Fruit fly (Drosophila melanogaster) whole organism, embryonic: ENCODE results near the gene KdelR.
A peak's percentile ranks its signal among the peaks of the same experiment; 100 is the strongest.

Experiments used
- B-H1 ChIP-seq: fragments of 200-800 bp; sonication (Bioruptor generic); IDR thresholded peaks from 3 replicates; pipeline ENCODE4 v1.3.6; 2022; ENCODE audit warnings: missing biosample characterization, missing genetic modification characterization
- B-H2 ChIP-seq: fragments of 200-800 bp; sonication (Bioruptor generic); optimal IDR thresholded peaks from 2 replicates; lab custom pipeline; 2018; ENCODE audit warnings: missing biosample characterization, mild to moderate bottlenecking, missing genetic modification characterization
- Blimp-1 ChIP-seq: fragments of 200-800 bp; sonication (Bioruptor generic); optimal IDR thresholded peaks from 3 replicates; lab custom pipeline; 2018; ENCODE audit warnings: missing biosample characterization, missing genetic modification characterization, mild to moderate bottlenecking, moderate library complexity, missing genetic modification reagents
- CG12236 ChIP-seq: fragments of 200-800 bp; sonication (Bioruptor generic); optimal IDR thresholded peaks from 2 replicates; lab custom pipeline; 2016; ENCODE audit warnings: missing biosample characterization, missing genetic modification characterization
- CG1233 ChIP-seq: fragments of 200-800 bp; sonication (Bioruptor generic); optimal IDR thresholded peaks from 4 replicates; lab custom pipeline; 2018; ENCODE audit warnings: missing biosample characterization, mild to moderate bottlenecking, missing genetic modification characterization
- CG14860 ChIP-seq: fragments of 200-800 bp; sonication (Bioruptor generic); IDR thresholded peaks from 3 replicates; pipeline ENCODE4 v1.3.6; 2022; ENCODE audit warnings: missing biosample characterization, missing genetic modification characterization; ENCODE audit not compliant: partially characterized antibody
- CG15073 ChIP-seq: fragments of 200-800 bp; sonication (Bioruptor generic); optimal IDR thresholded peaks from 2 replicates; lab custom pipeline; 2016; ENCODE audit warnings: missing biosample characterization, missing genetic modification characterization
- CG15479 ChIP-seq: fragments of 200-800 bp; sonication (Bioruptor generic); optimal IDR thresholded peaks from 3 replicates; lab custom pipeline; 2019; ENCODE audit warnings: missing biosample characterization, mild to moderate bottlenecking, missing genetic modification characterization, moderate library complexity
- CG16813 ChIP-seq: fragments of 200-800 bp; sonication (Bioruptor generic); IDR thresholded peaks from 3 replicates; pipeline ENCODE4 v1.3.6; 2022; ENCODE audit warnings: missing biosample characterization, missing genetic modification characterization; ENCODE audit not compliant: partially characterized antibody
- CG16815 ChIP-seq: fragments of 200-800 bp; sonication (Bioruptor generic); optimal IDR thresholded peaks from 3 replicates; lab custom pipeline; 2017; ENCODE audit warnings: missing biosample characterization, mild to moderate bottlenecking, missing genetic modification characterization
- CG1792 ChIP-seq: fragments of 200-800 bp; sonication (Bioruptor generic); optimal IDR thresholded peaks from 2 replicates; lab custom pipeline; 2016; ENCODE audit warnings: missing biosample characterization, missing genetic modification characterization
- CG18476 ChIP-seq: fragments of 200-800 bp; sonication (Bioruptor generic); optimal IDR thresholded peaks from 2 replicates; lab custom pipeline; 2016; ENCODE audit warnings: missing biosample characterization, mild to moderate bottlenecking, missing genetic modification characterization
- CG32532 ChIP-seq: fragments of 200-800 bp; sonication (Bioruptor generic); IDR thresholded peaks from 2 replicates; pipeline ENCODE4 v1.3.6; 2022; ENCODE audit warnings: missing biosample characterization, missing genetic modification characterization
- CG34224 ChIP-seq: fragments of 200-800 bp; sonication (Bioruptor generic); IDR thresholded peaks from 3 replicates; pipeline ENCODE4 v1.3.6; 2022; ENCODE audit warnings: missing biosample characterization, missing genetic modification characterization; ENCODE audit not compliant: partially characterized antibody
- CG4854 ChIP-seq: fragments of 200-800 bp; sonication (Bioruptor generic); optimal IDR thresholded peaks from 2 replicates; lab custom pipeline; 2016; ENCODE audit warnings: missing biosample characterization, missing genetic modification characterization, inconsistent platforms
- CG6654 ChIP-seq: fragments of 200-800 bp; sonication (Bioruptor generic); optimal IDR thresholded peaks from 2 replicates; lab custom pipeline; 2017; ENCODE audit warnings: missing biosample characterization, mild to moderate bottlenecking, missing genetic modification characterization
- CG6813 ChIP-seq: fragments of 200-800 bp; sonication (Bioruptor generic); optimal IDR thresholded peaks from 2 replicates; lab custom pipeline; 2017; ENCODE audit warnings: missing biosample characterization, missing genetic modification characterization, mild to moderate bottlenecking, moderate library complexity, missing genetic modification reagents
- CG7786 ChIP-seq: fragments of 200-800 bp; sonication (Bioruptor generic); optimal IDR thresholded peaks from 2 replicates; lab custom pipeline; 2016; ENCODE audit warnings: missing biosample characterization, missing genetic modification characterization
- CG7987 ChIP-seq: fragments of 200-800 bp; sonication (Bioruptor generic); optimal IDR thresholded peaks from 2 replicates; lab custom pipeline; 2018; ENCODE audit warnings: missing biosample characterization, mild to moderate bottlenecking, missing genetic modification characterization, moderate library complexity
- CG8281 ChIP-seq: fragments of 200-800 bp; sonication (Bioruptor generic); optimal IDR thresholded peaks from 2 replicates; lab custom pipeline; 2018; ENCODE audit warnings: missing biosample characterization, mild to moderate bottlenecking, missing genetic modification characterization, moderate library complexity
- Chrac-16 ChIP-seq: fragments of 200-800 bp; sonication (Bioruptor generic); optimal IDR thresholded peaks from 3 replicates; lab custom pipeline; 2016; ENCODE audit warnings: missing biosample characterization, missing genetic modification characterization
- Dad ChIP-seq: fragments of 200-800 bp; sonication (Bioruptor generic); optimal IDR thresholded peaks from 3 replicates; lab custom pipeline; 2016; ENCODE audit warnings: missing biosample characterization, missing genetic modification characterization
- Deaf1 ChIP-seq: fragments of 200-800 bp; optimal IDR thresholded peaks from 3 replicates; lab custom pipeline; 2019; ENCODE audit warnings: missing biosample characterization, mild to moderate bottlenecking, missing genetic modification characterization, moderate library complexity
- Doc3 ChIP-seq: fragments of 200-800 bp; sonication (Bioruptor generic); IDR thresholded peaks from 3 replicates; pipeline ENCODE4 v1.3.6; 2022; ENCODE audit warnings: missing biosample characterization, missing genetic modification characterization; ENCODE audit not compliant: partially characterized antibody
- E2f1 ChIP-seq: fragments of 200-800 bp; sonication (Bioruptor generic); IDR thresholded peaks from 2 replicates; pipeline ENCODE4 v1.3.6; 2022; ENCODE audit warnings: missing biosample characterization, missing genetic modification characterization
- Hey ChIP-seq: fragments of 200-800 bp; sonication (Bioruptor generic); optimal IDR thresholded peaks from 3 replicates; lab custom pipeline; 2018; ENCODE audit warnings: missing biosample characterization, mild to moderate bottlenecking, missing genetic modification characterization
- MESR4 ChIP-seq: fragments of 200-800 bp; sonication (Bioruptor generic); optimal IDR thresholded peaks from 2 replicates; lab custom pipeline; 2018; ENCODE audit warnings: missing biosample characterization, mild to moderate bottlenecking, missing genetic modification characterization, moderate library complexity
- Myb ChIP-seq: fragments of 200-800 bp; sonication (Bioruptor generic); optimal IDR thresholded peaks from 2 replicates; lab custom pipeline; 2016; ENCODE audit warnings: missing biosample characterization, missing genetic modification characterization
- Oaz ChIP-seq: fragments of 200-800 bp; sonication (Bioruptor generic); IDR thresholded peaks from 2 replicates; pipeline ENCODE4 v1.3.6; 2022; ENCODE audit warnings: missing biosample characterization, missing genetic modification characterization
- Six4 ChIP-seq: fragments of 200-800 bp; sonication (Bioruptor generic); optimal IDR thresholded peaks from 2 replicates; lab custom pipeline; 2016; ENCODE audit warnings: missing biosample characterization, missing genetic modification characterization
- Sox100B ChIP-seq: fragments of 200-800 bp; sonication (Bioruptor generic); optimal IDR thresholded peaks from 3 replicates; lab custom pipeline; 2018; ENCODE audit warnings: missing biosample characterization, mild to moderate bottlenecking, missing genetic modification characterization
- TFAM ChIP-seq: fragments of 200-800 bp; sonication (Bioruptor generic); optimal IDR thresholded peaks from 2 replicates; lab custom pipeline; 2017; ENCODE audit warnings: missing biosample characterization, missing genetic modification characterization, inconsistent platforms
- Tbp ChIP-seq: fragments of >200 bp; optimal IDR thresholded peaks from 2 replicates; lab custom pipeline; 2018; ENCODE audit warnings: missing biosample characterization, missing genetic modification characterization
- amos ChIP-seq: fragments of 200-800 bp; sonication (Bioruptor generic); IDR thresholded peaks from 2 replicates; pipeline ENCODE4 v1.3.6; 2022; ENCODE audit warnings: missing biosample characterization, missing genetic modification characterization; ENCODE audit not compliant: partially characterized antibody
- da ChIP-seq: fragments of 200-800 bp; sonication (Bioruptor generic); optimal IDR thresholded peaks from 2 replicates; lab custom pipeline; 2016; ENCODE audit warnings: missing biosample characterization, missing genetic modification characterization
- dysf ChIP-seq: fragments of 200-800 bp; sonication (Bioruptor generic); IDR thresholded peaks from 3 replicates; pipeline ENCODE4 v1.3.6; 2022; ENCODE audit warnings: missing biosample characterization, missing genetic modification characterization
- fd96Cb ChIP-seq: fragments of 200-800 bp; sonication (Bioruptor generic); optimal IDR thresholded peaks from 2 replicates; lab custom pipeline; 2018; ENCODE audit warnings: missing biosample characterization, mild to moderate bottlenecking, missing genetic modification characterization, moderate library complexity
- hb ChIP-seq: fragments of 200-800 bp; sonication (Bioruptor generic); IDR thresholded peaks from 3 replicates; pipeline ENCODE4 v1.3.6; 2022; ENCODE audit warnings: missing biosample characterization, missing genetic modification characterization; ENCODE audit not compliant: partially characterized antibody
- hkb ChIP-seq, 2 experiments: fragments of 200-800 bp in 1 of 2; fragments of >200 bp in 1 of 2; sonication (Bioruptor generic) in 1 of 2; IDR thresholded peaks in 1 of 2; optimal IDR thresholded peaks in 1 of 2; 2 replicates each; pipeline versions ENCODE4 v1.3.6 to Lab custom; 2017 to 2022; ENCODE audit warnings: missing biosample characterization in 1 of 2, missing genetic modification characterization in 1 of 2
- jigr1 ChIP-seq: fragments of 200-800 bp; sonication (Bioruptor generic); IDR thresholded peaks from 3 replicates; pipeline ENCODE4 v1.3.6; 2022; ENCODE audit warnings: missing biosample characterization, missing genetic modification characterization
- kah ChIP-seq: fragments of 200-800 bp; sonication (Bioruptor generic); optimal IDR thresholded peaks from 2 replicates; lab custom pipeline; 2018; ENCODE audit warnings: missing biosample characterization, mild to moderate bottlenecking, missing genetic modification characterization
- klu ChIP-seq: fragments of 200-800 bp; sonication (Bioruptor generic); IDR thresholded peaks from 2 replicates; pipeline ENCODE4 v1.3.6; 2022; ENCODE audit warnings: missing biosample characterization, missing genetic modification characterization
- nerfin-1 ChIP-seq: fragments of 200-800 bp; sonication (Bioruptor generic); optimal IDR thresholded peaks from 3 replicates; lab custom pipeline; 2019; ENCODE audit warnings: missing biosample characterization, mild to moderate bottlenecking, missing genetic modification characterization, moderate library complexity
- nmo ChIP-seq: fragments of 200-800 bp; sonication (Bioruptor generic); optimal IDR thresholded peaks from 2 replicates; lab custom pipeline; 2018; ENCODE audit warnings: missing biosample characterization, mild to moderate bottlenecking, missing genetic modification characterization, moderate library complexity
- sens ChIP-seq: fragments of 200-800 bp; sonication (Bioruptor generic); peaks from one replicate; lab custom pipeline; 2016; ENCODE audit warnings: missing biosample characterization, missing genetic modification characterization
- tup ChIP-seq: fragments of 200-800 bp; sonication (Bioruptor generic); optimal IDR thresholded peaks from 2 replicates; lab custom pipeline; 2016; ENCODE audit warnings: missing biosample characterization, mild to moderate bottlenecking, missing genetic modification characterization, moderate library complexity
- zf30C ChIP-seq: fragments of 200-800 bp; sonication (Bioruptor generic); optimal IDR thresholded peaks from 3 replicates; lab custom pipeline; 2018; ENCODE audit warnings: missing biosample characterization, mild to moderate bottlenecking, missing genetic modification characterization

KdelR gene

dm6 chr2L:10413251-10414127, 13.2 kb upstream of the KdelR start, which contains the start of the genes CG5355 and Klp31E (continued):
- no peak for TF ChIP-seq klu (GFP tag; lab: Robert Waterston, UW)
- TF ChIP-seq Deaf1 = no peak
- TF ChIP-seq MESR4 (GFP tag; lab: Kevin White, UChicago) = peak; percentile 53
- TF ChIP-seq Six4 (GFP tag; lab: Kevin White, UChicago) = peak; percentile 61
- no peak for TF ChIP-seq CG7987 (GFP tag; lab: Kevin White, UChicago)
- no peak for TF ChIP-seq B-H2 (GFP tag; lab: Kevin White, UChicago)
- TF ChIP-seq CG16813 = peak; percentile 68
- no peak for TF ChIP-seq zf30C (GFP tag; lab: Kevin White, UChicago)
- peak; percentile 61; the same call in 2 of the 3 replicates for TF ChIP-seq dysf (GFP tag; lab: Robert Waterston, UW)
- TF ChIP-seq TFAM (GFP tag; lab: Kevin White, UChicago) = no peak
- peak; percentile 64 for TF ChIP-seq fd96Cb
- peak; percentile 43 for TF ChIP-seq CG7786 (GFP tag; lab: Kevin White, UChicago)
- TF ChIP-seq CG34224 (GFP tag; lab: Robert Waterston, UW) = peak; percentile 71
- peak; percentile 65 for TF ChIP-seq CG32532 (GFP tag; lab: Robert Waterston, UW)
- no peak for TF ChIP-seq Tbp (GFP tag; lab: Kevin White, UChicago)
- TF ChIP-seq CG15073 (GFP tag; lab: Kevin White, UChicago) = no peak
- TF ChIP-seq nerfin-1 = peak; percentile 31
- peak; percentile 87 for TF ChIP-seq nmo (GFP tag; lab: Kevin White, UChicago)
- no peak for TF ChIP-seq CG6813 (GFP tag; lab: Kevin White, UChicago)
- TF ChIP-seq Myb (GFP tag; lab: Kevin White, UChicago) = peak; percentile 11
- no peak for TF ChIP-seq CG12236 (GFP tag; lab: Kevin White, UChicago)
- peak; percentile 33 for TF ChIP-seq CG18476 (GFP tag; lab: Kevin White, UChicago)
- peak; percentile 64 for TF ChIP-seq CG16815 (GFP tag; lab: Kevin White, UChicago)
- no peak for TF ChIP-seq CG8281
- TF ChIP-seq Blimp-1 (GFP tag; lab: Kevin White, UChicago) = no peak
- no peak for TF ChIP-seq hkb (optimal IDR thresholded peaks at IDR 0.05; lab: Kevin White, UChicago)
- TF ChIP-seq hkb (GFP tag; IDR thresholded peaks at IDR 0.05; lab: Robert Waterston, UW) = 0 out of 2 replicates have a peak, but pooled peaks have one; percentile 24
- TF ChIP-seq CG1792 (GFP tag; lab: Kevin White, UChicago) = peak; percentile 42
- no peak for TF ChIP-seq jigr1 (GFP tag; lab: Robert Waterston, UW)
- peak; percentile 62 for TF ChIP-seq CG1233 (GFP tag; lab: Kevin White, UChicago)
- no peak for TF ChIP-seq Hey (tag; lab: Kevin White, UChicago)
- 0 out of 2 replicates have a peak, but pooled peaks have one; percentile 46 for TF ChIP-seq Oaz
- TF ChIP-seq CG15479 (GFP tag; lab: Kevin White, UChicago) = no peak
- peak; percentile 93 for TF ChIP-seq sens (GFP tag; lab: Kevin White, UChicago)
- peak; percentile 72 for TF ChIP-seq Doc3 (GFP tag; lab: Robert Waterston, UW)
- TF ChIP-seq tup (GFP tag; lab: Kevin White, UChicago) = no peak
- 0 out of 3 replicates have a peak, but pooled peaks have one; percentile 45 for TF ChIP-seq B-H1 (GFP tag; lab: Robert Waterston, UW)
- TF ChIP-seq Chrac-16 (GFP tag; lab: Kevin White, UChicago) = peak; percentile 66
- TF ChIP-seq E2f1 (GFP tag; lab: Robert Waterston, UW) = no peak
- TF ChIP-seq CG14860 (GFP tag; lab: Robert Waterston, UW) = peak; percentile 47; the same call in 1 of the 3 replicates
- TF ChIP-seq hb (GFP tag; lab: Robert Waterston, UW) = no peak
- peak; percentile 14 for TF ChIP-seq CG4854 (GFP tag; lab: Kevin White, UChicago)
- peak; percentile 72 for TF ChIP-seq Sox100B (GFP tag; lab: Kevin White, UChicago)
- TF ChIP-seq da = peak; percentile 41
- TF ChIP-seq kah = no peak
- peak; percentile 42 for TF ChIP-seq CG6654 (GFP tag; lab: Kevin White, UChicago)
- peak; percentile 68; the same call in 1 of the 2 replicates for TF ChIP-seq amos (GFP tag; lab: Robert Waterston, UW)
- peak; percentile 32 for TF ChIP-seq Dad
